Worm (Caenorhabditis elegans) whole organism, L4/young adult: ENCODE results near the gene Y46G5A.47.

Experiments
- W03F9.2 ChIP-seq: fragments of 150-350 bp; optimal IDR thresholded peaks from 2 replicates; lab custom pipeline; 2014; ENCODE audit warnings: missing biosample characterization, missing genetic modification characterization
- dao-5 ChIP-seq: sonication (generic microtip); optimal IDR thresholded peaks from 2 replicates; lab custom pipeline; 2016; ENCODE audit warnings: missing genotype, missing genetic modification characterization, moderate library complexity, missing compliant biosample characterization

DNA sequence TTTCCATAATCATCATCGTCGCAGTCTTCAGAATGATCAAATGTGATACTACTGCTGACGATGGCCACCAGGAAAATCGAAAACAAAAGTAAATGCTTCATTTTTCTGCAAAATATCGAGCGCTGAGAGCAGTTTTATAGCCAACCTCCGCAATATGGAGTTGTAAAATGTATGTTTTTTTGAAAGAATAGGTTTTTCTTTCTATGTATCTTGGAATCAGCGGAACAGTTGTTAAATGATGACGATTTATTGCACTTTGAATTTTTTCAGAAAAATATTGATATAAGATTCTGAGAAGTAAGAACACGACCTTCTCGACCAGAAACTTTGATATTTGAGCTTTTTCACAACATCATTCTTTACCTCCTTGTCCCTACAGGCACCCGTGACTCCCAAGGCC, 23.8 kb upstream of the Y46G5A.47 start, which contains the start of gene Y46G5A.23:
- TF ChIP-seq W03F9.2 (tag; lab: Kevin White, UChicago) (no peak), dao-5 (tag; lab: Kevin White, UChicago) (no peak)
